Worm (Caenorhabditis elegans) whole organism, L4 larva: Measurements from ENCODE around the gene gana-1.

ENCODE experiments used
- aly-2 ChIP-seq: sonication (generic microtip); optimal IDR thresholded peaks from 2 replicates; lab custom pipeline; 2018; ENCODE audit warnings: missing biosample characterization, missing genetic modification characterization
- ceh-28 ChIP-seq: fragments of 150-350 bp; optimal IDR thresholded peaks from 2 replicates; lab custom pipeline; 2014; ENCODE audit warnings: missing biosample characterization, missing genetic modification reagents, missing genetic modification characterization
- fkh-10 ChIP-seq: fragments of 150-350 bp; optimal IDR thresholded peaks from 2 replicates; lab custom pipeline; 2014; ENCODE audit warnings: missing biosample characterization, missing genetic modification reagents, missing genetic modification characterization
- hlh-30 ChIP-seq: sonication (generic microtip); optimal IDR thresholded peaks from 2 replicates; lab custom pipeline; 2017; ENCODE audit warnings: antibody characterized with exemption, mild to moderate bottlenecking, missing genetic modification characterization, missing compliant biosample characterization; ENCODE audit not compliant: insufficient read depth
- madf-5 ChIP-seq, 2 experiments: fragments of 200-800 bp; sonication (Bioruptor generic); IDR thresholded peaks; 2 replicates each; pipeline ENCODE4 v1.3.6; 2022; ENCODE audit warnings: missing compliant biosample characterization in 2 of 2, missing genetic modification characterization in 2 of 2
- nhr-76 ChIP-seq: fragments of 150-350 bp; optimal IDR thresholded peaks from 2 replicates; lab custom pipeline; 2014; ENCODE audit warnings: missing biosample characterization, missing genetic modification characterization
- spr-1 ChIP-seq: sonication (generic microtip); optimal IDR thresholded peaks from 2 replicates; lab custom pipeline; 2016; ENCODE audit warnings: mild to moderate bottlenecking, missing genetic modification characterization, missing compliant biosample characterization
- unc-62 ChIP-seq, 3 experiments: fragments of 150-350 bp in 1 of 3; sonication (generic microtip); optimal IDR thresholded peaks in 2 of 3; peaks in 1 of 3; 1 replicate in 1 of 3; 2 replicates in 2 of 3; lab custom pipeline; 2014 to 2017; ENCODE audit warnings: missing biosample characterization in 3 of 3, missing genetic modification characterization in 3 of 3, missing genetic modification reagents in 3 of 3, missing genotype in 1 of 3

ce11 chrV:12047735-12048134 is 39.3 kb upstream of the gana-1 start:
- no peak for TF ChIP-seq ceh-28 (tag; lab: Kevin White, UChicago)
- no peak for TF ChIP-seq aly-2 (tag; lab: Kevin White, UChicago)
- no peak for TF ChIP-seq hlh-30 (tag; lab: Kevin White, UChicago)
- no peak for TF ChIP-seq madf-5 (GFP tag; IDR thresholded peaks at IDR 0.05; lab: Robert Waterston, UW)
- no peak for TF ChIP-seq spr-1 (tag; lab: Kevin White, UChicago)
- no peak for TF ChIP-seq nhr-76 (tag; lab: Kevin White, UChicago)
- TF ChIP-seq unc-62 (GFP tag; optimal IDR thresholded peaks at IDR 0.05 in 1 of 2; lab: Kevin White, UChicago) = no peak
- TF ChIP-seq unc-62 (tag; optimal IDR thresholded peaks at IDR 0.05; lab: Kevin White, UChicago) = no peak
- TF ChIP-seq fkh-10 (GFP tag; lab: Kevin White, UChicago) = no peak
